Worm (Caenorhabditis elegans) whole organism, mixed stage, embryonic: ENCODE data around the gene C16C10.9.
A peak's percentile ranks its signal among the peaks of the same experiment; 100 is the strongest.

Experiments
- M03D4.4 ChIP-seq: sonication (generic microtip); optimal IDR thresholded peaks from 2 replicates; lab custom pipeline; 2017; ENCODE audit warnings: mild to moderate bottlenecking, missing genetic modification characterization, missing compliant biosample characterization
- bed-3 ChIP-seq: fragments of 200-800 bp; sonication (Bioruptor generic); optimal IDR thresholded peaks from 3 replicates; lab custom pipeline; 2018; ENCODE audit warnings: mild to moderate bottlenecking, missing genetic modification characterization, moderate library complexity, missing compliant biosample characterization
- blmp-1 ChIP-seq: fragments of 150-350 bp; optimal IDR thresholded peaks from 2 replicates; lab custom pipeline; 2014; ENCODE audit warnings: missing biosample characterization, missing genetic modification characterization
- ceh-39 ChIP-seq: fragments of 150-350 bp; optimal IDR thresholded peaks from 2 replicates; lab custom pipeline; 2014; ENCODE audit warnings: missing biosample characterization, missing genetic modification characterization
- ceh-43 ChIP-seq: fragments of 200-800 bp; sonication (Bioruptor generic); optimal IDR thresholded peaks from 2 replicates; lab custom pipeline; 2018; ENCODE audit warnings: mild to moderate bottlenecking, missing genetic modification characterization, moderate library complexity, missing compliant biosample characterization
- ceh-83 ChIP-seq: fragments of 200-800 bp; sonication (Bioruptor generic); optimal IDR thresholded peaks from 2 replicates; lab custom pipeline; 2018; ENCODE audit warnings: mild to moderate bottlenecking, missing genetic modification characterization, missing compliant biosample characterization
- ces-1 ChIP-seq: fragments of 150-350 bp; optimal IDR thresholded peaks from 2 replicates; lab custom pipeline; 2014; ENCODE audit warnings: missing biosample characterization, missing genetic modification reagents, missing genetic modification characterization
- drap-1 ChIP-seq: fragments of 200-800 bp; sonication (Bioruptor generic); optimal IDR thresholded peaks from 3 replicates; lab custom pipeline; 2018; ENCODE audit warnings: mild to moderate bottlenecking, missing genetic modification characterization, missing compliant biosample characterization
- elt-1 ChIP-seq: sonication (generic microtip); optimal IDR thresholded peaks from 2 replicates; lab custom pipeline; 2017; ENCODE audit warnings: missing genetic modification characterization, mild to moderate bottlenecking, missing compliant biosample characterization, antibody characterized with exemption, moderate library complexity, borderline replicate concordance; ENCODE audit not compliant: insufficient read depth
- elt-3 ChIP-seq: fragments of 150-350 bp; optimal IDR thresholded peaks from 2 replicates; lab custom pipeline; 2014; ENCODE audit warnings: missing biosample characterization, missing genetic modification characterization
- flh-1 ChIP-seq: fragments of 200-800 bp; sonication (Bioruptor generic); optimal IDR thresholded peaks from 2 replicates; lab custom pipeline; 2018; ENCODE audit warnings: mild to moderate bottlenecking, missing genetic modification characterization, moderate library complexity, missing compliant biosample characterization
- ham-2 ChIP-seq: fragments of 200-800 bp; sonication (Bioruptor generic); optimal IDR thresholded peaks from 2 replicates; lab custom pipeline; 2018; ENCODE audit warnings: mild to moderate bottlenecking, missing genetic modification characterization, missing compliant biosample characterization
- hlh-1 ChIP-seq: fragments of 150-350 bp; optimal IDR thresholded peaks from 2 replicates; lab custom pipeline; 2014; ENCODE audit warnings: missing biosample characterization, missing genetic modification reagents, missing genetic modification characterization
- lin-32 ChIP-seq: fragments of 200-800 bp; sonication (Bioruptor generic); optimal IDR thresholded peaks from 2 replicates; lab custom pipeline; 2018; ENCODE audit warnings: mild to moderate bottlenecking, missing genetic modification characterization, missing compliant biosample characterization
- lsy-2 ChIP-seq: fragments of 150-350 bp; optimal IDR thresholded peaks from 2 replicates; lab custom pipeline; 2014; ENCODE audit warnings: missing biosample characterization, missing genetic modification characterization
- mep-1 ChIP-seq: fragments of 150-350 bp; optimal IDR thresholded peaks from 2 replicates; lab custom pipeline; 2017; ENCODE audit warnings: missing biosample characterization, missing genetic modification reagents, missing genetic modification characterization, inconsistent platforms
- mls-2 ChIP-seq: sonication (generic microtip); optimal IDR thresholded peaks from 2 replicates; lab custom pipeline; 2016; ENCODE audit warnings: mild to moderate bottlenecking, missing genetic modification characterization, moderate library complexity, missing compliant biosample characterization
- nhr-2 ChIP-seq: fragments of 150-350 bp; optimal IDR thresholded peaks from 2 replicates; lab custom pipeline; 2014; ENCODE audit warnings: missing biosample characterization, missing genetic modification characterization
- nhr-237 ChIP-seq: fragments of 150-350 bp; optimal IDR thresholded peaks from 2 replicates; lab custom pipeline; 2014; ENCODE audit warnings: missing biosample characterization, missing genetic modification characterization
- nhr-76 ChIP-seq: sonication (generic microtip); optimal IDR thresholded peaks from 2 replicates; lab custom pipeline; 2017; ENCODE audit warnings: missing biosample characterization, missing genetic modification characterization
- pha-4 ChIP-seq: fragments of 150-350 bp; optimal IDR thresholded peaks from 2 replicates; lab custom pipeline; 2018; ENCODE audit warnings: missing biosample characterization, missing genetic modification reagents, missing genetic modification characterization
- sem-2 ChIP-seq: fragments of 200-800 bp; sonication (Bioruptor generic); optimal IDR thresholded peaks from 2 replicates; lab custom pipeline; 2018; ENCODE audit warnings: mild to moderate bottlenecking, missing genetic modification characterization, missing compliant biosample characterization
- snpc-4 ChIP-seq: fragments of 150-350 bp; optimal IDR thresholded peaks from 2 replicates; lab custom pipeline; 2014; ENCODE audit warnings: missing biosample characterization, missing genetic modification characterization
- sptf-1 ChIP-seq: sonication (generic microtip); optimal IDR thresholded peaks from 2 replicates; lab custom pipeline; 2017; ENCODE audit warnings: mild to moderate bottlenecking, missing genetic modification characterization, moderate library complexity, missing compliant biosample characterization
- tbx-8 ChIP-seq: fragments of 200-800 bp; sonication (Bioruptor generic); optimal IDR thresholded peaks from 2 replicates; lab custom pipeline; 2018; ENCODE audit warnings: mild to moderate bottlenecking, missing genetic modification characterization, moderate library complexity, missing compliant biosample characterization
- unc-120 ChIP-seq: sonication (generic microtip); optimal IDR thresholded peaks from 2 replicates; lab custom pipeline; 2017; ENCODE audit warnings: missing genetic modification characterization, missing compliant biosample characterization; ENCODE audit not compliant: poor library complexity, severe bottlenecking
- unc-62 ChIP-seq: fragments of 150-350 bp; optimal IDR thresholded peaks from 2 replicates; lab custom pipeline; 2014; ENCODE audit warnings: missing biosample characterization, missing genetic modification reagents, missing genetic modification characterization
- zip-8 ChIP-seq: fragments of 150-350 bp; optimal IDR thresholded peaks from 2 replicates; lab custom pipeline; 2014; ENCODE audit warnings: missing biosample characterization, missing genetic modification characterization
- ztf-11 ChIP-seq: fragments of 150-350 bp; optimal IDR thresholded peaks from 2 replicates; lab custom pipeline; 2014; ENCODE audit warnings: missing biosample characterization, missing genetic modification characterization

The C16C10.9 gene

ce11 chrIII:4187845-4188244 lies 30.6 kb upstream of the C16C10.9 start, which contains the start of gene R74.2:
Gene R74.2 (plus strand): TSS chrIII:4188160.
- TF ChIP-seq unc-62 (GFP tag; lab: Kevin White, UChicago) (peak; percentile 20), M03D4.4 (tag; lab: Kevin White, UChicago) (no peak), nhr-237 (tag; lab: Kevin White, UChicago) (no peak), tbx-8 (GFP tag; lab: Kevin White, UChicago) (no peak), blmp-1 (tag; lab: Kevin White, UChicago) (peak; percentile 81), zip-8 (tag; lab: Kevin White, UChicago) (peak; percentile 84), snpc-4 (tag; lab: Kevin White, UChicago) (no peak), elt-3 (peak; percentile 77), ces-1 (no peak), sptf-1 (tag; lab: Kevin White, UChicago) (no peak)

ce11 chrIII:4186751-4187309 lies 29.6 kb upstream of the C16C10.9 start, which contains the start of gene lars-1:
Gene lars-1 (minus strand): TSS chrIII:4186801.
- TF ChIP-seq bed-3 (GFP tag; lab: Kevin White, UChicago) = no peak
- no peak for TF ChIP-seq drap-1 (GFP tag; lab: Kevin White, UChicago)
- no peak for TF ChIP-seq sptf-1 (tag; lab: Kevin White, UChicago)
- TF ChIP-seq ztf-11 (tag; lab: Kevin White, UChicago) = no peak
- TF ChIP-seq hlh-1 (tag; lab: Kevin White, UChicago) = no peak
- TF ChIP-seq unc-62 (GFP tag; lab: Kevin White, UChicago) = no peak
- no peak for TF ChIP-seq nhr-76 (tag; lab: Kevin White, UChicago)
- TF ChIP-seq nhr-2 (tag; lab: Kevin White, UChicago) = no peak
- no peak for TF ChIP-seq lsy-2 (tag; lab: Kevin White, UChicago)
- TF ChIP-seq elt-3 = no peak
- no peak for TF ChIP-seq zip-8 (tag; lab: Kevin White, UChicago)
- TF ChIP-seq ces-1 = no peak
- no peak for TF ChIP-seq ceh-39
- no peak for TF ChIP-seq M03D4.4 (tag; lab: Kevin White, UChicago)
- TF ChIP-seq mls-2 (tag; lab: Kevin White, UChicago) = no peak
- TF ChIP-seq ceh-83 (GFP tag; lab: Kevin White, UChicago) = no peak

- TF ChIP-seq mep-1 (tag; lab: Kevin White, UChicago) = no peak
- no peak for TF ChIP-seq unc-120 (tag; lab: Kevin White, UChicago)
- no peak for TF ChIP-seq snpc-4 (tag; lab: Kevin White, UChicago)
- TF ChIP-seq lin-32 (GFP tag; lab: Kevin White, UChicago) = no peak
- TF ChIP-seq pha-4 (tag; lab: Kevin White, UChicago) = no peak
- TF ChIP-seq mls-2 (tag; lab: Kevin White, UChicago) = no peak
- TF ChIP-seq zip-8 (tag; lab: Kevin White, UChicago) = no peak
- TF ChIP-seq M03D4.4 (tag; lab: Kevin White, UChicago) = no peak
- no peak for TF ChIP-seq ztf-11 (tag; lab: Kevin White, UChicago)
- TF ChIP-seq bed-3 (GFP tag; lab: Kevin White, UChicago) = no peak
- no peak for TF ChIP-seq sem-2 (GFP tag; lab: Kevin White, UChicago)
These were observed 24.1 kb upstream of the C16C10.9 start, which contains the start of gene C16C10.1 for ce11 chrIII:4181338-4181737. Gene C16C10.1 (minus strand): TSS chrIII:4181438.

ce11 chrIII:4178564-4178963 lies 21.4 kb upstream of the C16C10.9 start, which contains the start of gene C16C10.2:
Gene C16C10.2 (minus strand): TSS chrIII:4178664.
- TF ChIP-seq tbx-8 (GFP tag; lab: Kevin White, UChicago) (no peak), ham-2 (GFP tag; lab: Kevin White, UChicago) (no peak), flh-1 (no peak), sem-2 (GFP tag; lab: Kevin White, UChicago) (no peak), zip-8 (tag; lab: Kevin White, UChicago) (no peak), unc-120 (tag; lab: Kevin White, UChicago) (no peak), elt-3 (no peak), elt-1 (tag; lab: Kevin White, UChicago) (no peak), ceh-43 (no peak), snpc-4 (tag; lab: Kevin White, UChicago) (no peak), M03D4.4 (tag; lab: Kevin White, UChicago) (no peak), drap-1 (GFP tag; lab: Kevin White, UChicago) (no peak), hlh-1 (tag; lab: Kevin White, UChicago) (no peak), lin-32 (GFP tag; lab: Kevin White, UChicago) (no peak)
- TF ChIP-seq, all 35 proteins: peak for 0
